Worm (Caenorhabditis elegans) whole organism, late embryonic: ENCODE data around the gene spp-21.
A peak's percentile ranks its signal among the peaks of the same experiment; 100 is the strongest.

Experiments used
- K02D7.2 ChIP-seq: sonication (generic microtip); optimal IDR thresholded peaks from 2 replicates; lab custom pipeline; 2017; ENCODE audit warnings: mild to moderate bottlenecking, missing genetic modification characterization, missing compliant biosample characterization
- K09A11.1 ChIP-seq: sonication (generic microtip); optimal IDR thresholded peaks from 2 replicates; lab custom pipeline; 2017; ENCODE audit warnings: antibody characterized with exemption, mild to moderate bottlenecking, missing genetic modification characterization, missing compliant biosample characterization; ENCODE audit not compliant: insufficient read depth
- T23F11.4 ChIP-seq: fragments of 200-800 bp; sonication (Bioruptor generic); optimal IDR thresholded peaks from 2 replicates; lab custom pipeline; 2018; ENCODE audit warnings: mild to moderate bottlenecking, missing genetic modification characterization, missing compliant biosample characterization
- ceh-18 ChIP-seq: sonication (generic microtip); optimal IDR thresholded peaks from 2 replicates; lab custom pipeline; 2016; ENCODE audit warnings: missing genetic modification characterization, missing compliant biosample characterization
- ceh-22 ChIP-seq: sonication (generic microtip); optimal IDR thresholded peaks from 2 replicates; lab custom pipeline; 2017; ENCODE audit warnings: missing biosample characterization, missing genetic modification characterization
- ceh-24 ChIP-seq: sonication (generic microtip); optimal IDR thresholded peaks from 2 replicates; lab custom pipeline; 2016; ENCODE audit warnings: mild to moderate bottlenecking, missing genetic modification characterization, missing compliant biosample characterization
- ceh-31 ChIP-seq: sonication (generic microtip); optimal IDR thresholded peaks from 2 replicates; lab custom pipeline; 2016; ENCODE audit warnings: missing genetic modification characterization, missing compliant biosample characterization
- ceh-45 ChIP-seq: fragments of 200-800 bp; sonication (Bioruptor generic); IDR thresholded peaks from 2 replicates; pipeline ENCODE4 v1.3.6; 2022; ENCODE audit warnings: missing genetic modification reagents, missing genetic modification characterization, missing compliant biosample characterization
- ceh-48 ChIP-seq: sonication (generic microtip); optimal IDR thresholded peaks from 2 replicates; lab custom pipeline; 2016; ENCODE audit warnings: missing genetic modification characterization, inconsistent platforms, missing compliant biosample characterization
- ceh-9 ChIP-seq: sonication (generic microtip); optimal IDR thresholded peaks from 2 replicates; lab custom pipeline; 2016; ENCODE audit warnings: mild to moderate bottlenecking, missing genetic modification characterization, inconsistent platforms, missing compliant biosample characterization
- dmd-4 ChIP-seq: sonication (generic microtip); optimal IDR thresholded peaks from 2 replicates; lab custom pipeline; 2016; ENCODE audit warnings: borderline replicate concordance, missing genetic modification characterization, missing compliant biosample characterization
- elt-2 ChIP-seq: sonication (generic microtip); optimal IDR thresholded peaks from 2 replicates; lab custom pipeline; 2016; ENCODE audit warnings: missing genetic modification reagents, missing genetic modification characterization, missing compliant biosample characterization
- elt-4 ChIP-seq: sonication (generic microtip); optimal IDR thresholded peaks from 2 replicates; lab custom pipeline; 2016; ENCODE audit warnings: missing genetic modification characterization, missing compliant biosample characterization
- eyg-1 ChIP-seq: sonication (generic microtip); optimal IDR thresholded peaks from 2 replicates; lab custom pipeline; 2016; ENCODE audit warnings: missing genotype, missing genetic modification characterization, missing compliant biosample characterization
- hlh-13 ChIP-seq: fragments of 200-800 bp; sonication (Bioruptor generic); optimal IDR thresholded peaks from 2 replicates; lab custom pipeline; 2018; ENCODE audit warnings: mild to moderate bottlenecking, missing genetic modification characterization, missing compliant biosample characterization
- hlh-30 ChIP-seq: sonication (generic microtip); optimal IDR thresholded peaks from 2 replicates; lab custom pipeline; 2017; ENCODE audit warnings: antibody characterized with exemption, missing genetic modification characterization, missing compliant biosample characterization; ENCODE audit not compliant: insufficient read depth
- hlh-8 ChIP-seq: sonication (generic microtip); optimal IDR thresholded peaks from 2 replicates; lab custom pipeline; 2016; ENCODE audit warnings: missing genotype, missing genetic modification characterization, missing compliant biosample characterization
- nfya-1 ChIP-seq: sonication (generic microtip); optimal IDR thresholded peaks from 2 replicates; lab custom pipeline; 2017; ENCODE audit warnings: missing genetic modification characterization, mild to moderate bottlenecking, missing compliant biosample characterization, antibody characterized with exemption, moderate library complexity
- npax-4 ChIP-seq: sonication (generic microtip); optimal IDR thresholded peaks from 2 replicates; lab custom pipeline; 2016; ENCODE audit warnings: missing genetic modification characterization, missing compliant biosample characterization
- pat-9 ChIP-seq: fragments of 200-800 bp; sonication (Bioruptor generic); optimal IDR thresholded peaks from 2 replicates; lab custom pipeline; 2018; ENCODE audit warnings: mild to moderate bottlenecking, missing genetic modification characterization, moderate library complexity, missing compliant biosample characterization
- pha-2 ChIP-seq: sonication (generic microtip); optimal IDR thresholded peaks from 2 replicates; lab custom pipeline; 2017; ENCODE audit warnings: mild to moderate bottlenecking, missing genetic modification characterization, missing compliant biosample characterization
- ref-2 ChIP-seq: sonication (generic microtip); optimal IDR thresholded peaks from 2 replicates; lab custom pipeline; 2016; ENCODE audit warnings: missing genetic modification characterization, missing compliant biosample characterization
- sox-4 ChIP-seq: sonication (generic microtip); optimal IDR thresholded peaks from 2 replicates; lab custom pipeline; 2017; ENCODE audit warnings: mild to moderate bottlenecking, missing genetic modification characterization, inconsistent platforms, missing compliant biosample characterization
- tbx-7 ChIP-seq: sonication (generic microtip); optimal IDR thresholded peaks from 2 replicates; lab custom pipeline; 2016; ENCODE audit warnings: missing genotype, missing genetic modification characterization, missing compliant biosample characterization
- ttx-3 ChIP-seq: sonication (generic microtip); optimal IDR thresholded peaks from 2 replicates; lab custom pipeline; 2016; ENCODE audit warnings: missing genetic modification reagents, missing genetic modification characterization, missing compliant biosample characterization
- unc-42 ChIP-seq: sonication (generic microtip); optimal IDR thresholded peaks from 2 replicates; lab custom pipeline; 2016; ENCODE audit warnings: missing genotype, missing genetic modification characterization, missing compliant biosample characterization
- unc-55 ChIP-seq: sonication (generic microtip); optimal IDR thresholded peaks from 2 replicates; lab custom pipeline; 2017; ENCODE audit warnings: missing biosample characterization, missing genetic modification reagents, missing genetic modification characterization
- unc-86 ChIP-seq: sonication (generic microtip); optimal IDR thresholded peaks from 2 replicates; lab custom pipeline; 2016; ENCODE audit warnings: missing genetic modification characterization, missing compliant biosample characterization

spp-21 gene

ce11 chrX:11509547-11509946 lies 19.6 kb downstream of the spp-21 start:
- TF ChIP-seq elt-2 (peak; percentile 56), ceh-48 (no peak), T23F11.4 (GFP tag; lab: Kevin White, UChicago) (no peak)
- TF ChIP-seq, all 69 proteins: peak for 1

ce11 chrX:11511231-11511630 lies 21.3 kb downstream of the spp-21 start, which contains the start of gene ccdc-149:
Gene ccdc-149 (minus strand): TSS chrX:11511451.
- TF ChIP-seq dmd-4 (tag; lab: Kevin White, UChicago) (no peak), elt-4 (tag; lab: Kevin White, UChicago) (no peak), ref-2 (tag; lab: Kevin White, UChicago) (no peak), sox-4 (no peak), ceh-48 (peak; percentile 69), K02D7.2 (tag; lab: Kevin White, UChicago) (no peak), ceh-9 (tag; lab: Kevin White, UChicago) (no peak)

- TF ChIP-seq pat-9 (no peak), elt-2 (peak; percentile 61)
These were observed 25.5 kb downstream of the spp-21 start for ce11 chrX:11515381-11515780.

ce11 chrX:11517433-11517832 lies 27.5 kb downstream of the spp-21 start:
- TF ChIP-seq hlh-30 (tag; lab: Kevin White, UChicago) = no peak

ce11 chrX:11518415-11518814 lies 28.5 kb downstream of the spp-21 start:
- TF ChIP-seq K09A11.1 (tag; lab: Kevin White, UChicago) = no peak
- no peak for TF ChIP-seq ceh-31 (tag; lab: Kevin White, UChicago)
- no peak for TF ChIP-seq ceh-45 (GFP tag; lab: Robert Waterston, UW)
- no peak for TF ChIP-seq hlh-13 (GFP tag; lab: Kevin White, UChicago)
- no peak for TF ChIP-seq elt-4 (tag; lab: Kevin White, UChicago)
- TF ChIP-seq ceh-22 (tag; lab: Kevin White, UChicago) = no peak
- TF ChIP-seq pat-9 = no peak
- no peak for TF ChIP-seq pha-2 (tag; lab: Kevin White, UChicago)
- no peak for TF ChIP-seq unc-42 (tag; lab: Kevin White, UChicago)
- no peak for TF ChIP-seq hlh-8 (tag; lab: Kevin White, UChicago)
- no peak for TF ChIP-seq unc-55 (GFP tag; lab: Kevin White, UChicago)
- TF ChIP-seq elt-2 = no peak
- TF ChIP-seq tbx-7 (tag; lab: Kevin White, UChicago) = no peak
- no peak for TF ChIP-seq eyg-1 (tag; lab: Kevin White, UChicago)
- TF ChIP-seq ceh-18 (tag; lab: Kevin White, UChicago) = no peak
- no peak for TF ChIP-seq npax-4 (tag; lab: Kevin White, UChicago)
- no peak for TF ChIP-seq ceh-48

- no peak for TF ChIP-seq elt-4 (tag; lab: Kevin White, UChicago)
- no peak for TF ChIP-seq ceh-24
- TF ChIP-seq ceh-9 (tag; lab: Kevin White, UChicago) = no peak
- TF ChIP-seq nfya-1 (tag; lab: Kevin White, UChicago) = no peak
- TF ChIP-seq elt-2 = peak; percentile 33
- no peak for TF ChIP-seq unc-86
- TF ChIP-seq ceh-31 (tag; lab: Kevin White, UChicago) = no peak
- no peak for TF ChIP-seq ttx-3
These were observed 29.1 kb downstream of the spp-21 start, which contains the start of gene hpo-34 for ce11 chrX:11519016-11519509. Gene hpo-34 (minus strand): TSS chrX:11519066.
